Worm (Caenorhabditis elegans): ENCODE measurements around the gene set-23.
"Not testable (repeated sequence)": the region's sequence is repeated elsewhere in the genome, so short reads cannot be mapped to it uniquely, and the experiment has no call there.

set-23 gene

ce11 chrIV:1605276-1605762, 3.9 kb downstream of the set-23 start, which contains the start of gene Y41D4B.11:
Gene Y41D4B.11, plus strand, starts transcription at chrIV:1605712.
- TF ChIP-seq mdl-1 (tag; optimal IDR thresholded peaks at IDR 0.05) (no peak), unc-30 (tag; optimal IDR thresholded peaks at IDR 0.05) (no peak), sptf-1 (tag; optimal IDR thresholded peaks at IDR 0.05) (no peak), ztf-4 (tag; optimal IDR thresholded peaks at IDR 0.05) (no peak), dpl-1 (GFP tag; optimal IDR thresholded peaks at IDR 0.05) (no peak), nhr-71 (tag; optimal IDR thresholded peaks at IDR 0.05) (no peak), irx-1 (tag; optimal IDR thresholded peaks at IDR 0.05) (no peak), pag-3 (tag; optimal IDR thresholded peaks at IDR 0.05; ENCODE audit: borderline replicate concordance, insufficient read depth) (no peak), nhr-90 (tag; optimal IDR thresholded peaks at IDR 0.05; ENCODE audit: poor library complexity) (no peak), xbp-1 (tag; optimal IDR thresholded peaks at IDR 0.05) (no peak), dsc-1 (tag; optimal IDR thresholded peaks at IDR 0.05) (no peak), jun-1 (tag; optimal IDR thresholded peaks at IDR 0.05) (no peak), ceh-90 (tag; optimal IDR thresholded peaks at IDR 0.05) (no peak), unc-130 (tag; optimal IDR thresholded peaks at IDR 0.05) (no peak), ceh-8 (GFP tag; optimal IDR thresholded peaks at IDR 0.05) (no peak), isw-1 (GFP tag; IDR thresholded peaks at IDR 0.05) (no peak), zag-1 (tag; optimal IDR thresholded peaks at IDR 0.05) (no peak)

- TF ChIP-seq lsy-2 (tag; optimal IDR thresholded peaks at IDR 0.05); alr-1 (tag; optimal IDR thresholded peaks at IDR 0.05; ENCODE audit: borderline replicate concordance); tlp-1 (tag; optimal IDR thresholded peaks at IDR 0.05): not testable (repeated sequence)
Measured at ce11 chrIV:1609973-1610372, 8.5 kb downstream of the set-23 start, which contains the start of gene dsl-3. Gene dsl-3, plus strand, starts transcription at chrIV:1610273.

DNA sequence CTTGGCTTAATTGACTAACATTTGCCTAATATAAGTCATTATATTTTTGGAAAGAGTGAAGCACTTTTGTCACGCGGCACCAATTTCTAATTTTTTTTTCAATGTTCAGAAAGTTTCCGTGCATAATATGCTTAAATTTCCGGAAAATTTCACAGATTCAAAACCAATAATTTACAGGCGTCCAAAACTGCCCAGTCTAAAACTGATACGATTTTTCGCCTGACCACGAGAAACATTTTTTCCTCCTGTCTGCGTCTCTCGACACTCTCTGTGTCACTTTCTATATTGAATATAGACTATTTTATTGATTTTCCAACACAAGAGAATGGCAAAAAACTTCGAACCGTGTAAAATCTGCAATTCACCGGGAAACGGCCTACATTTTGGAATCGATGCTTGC, 12.1 kb downstream of the set-23 start, which contains the start of gene nhr-122:
Gene nhr-122 (plus strand): TSS at position 301 of the 400 bp plus-strand sequence.
- TF ChIP-seq efl-1 (optimal IDR thresholded peaks at IDR 0.05) (no peak), efl-1 (GFP tag; optimal IDR thresholded peaks at IDR 0.05 in 1 of 2) (peak in 1 of 2 experiments; percentile 51), nhr-47 (tag; optimal IDR thresholded peaks at IDR 0.05) (no peak), unc-62 (GFP tag; optimal IDR thresholded peaks at IDR 0.05) (no peak), efl-3 (GFP tag; optimal IDR thresholded peaks at IDR 0.05) (no peak), blmp-1 (tag; optimal IDR thresholded peaks at IDR 0.05) (peak; percentile 47), lin-35 (GFP tag; optimal IDR thresholded peaks at IDR 0.05) (peak in 1 of 2 experiments; percentile 19), nhr-77 (tag; optimal IDR thresholded peaks at IDR 0.05) (no peak)

DNA sequence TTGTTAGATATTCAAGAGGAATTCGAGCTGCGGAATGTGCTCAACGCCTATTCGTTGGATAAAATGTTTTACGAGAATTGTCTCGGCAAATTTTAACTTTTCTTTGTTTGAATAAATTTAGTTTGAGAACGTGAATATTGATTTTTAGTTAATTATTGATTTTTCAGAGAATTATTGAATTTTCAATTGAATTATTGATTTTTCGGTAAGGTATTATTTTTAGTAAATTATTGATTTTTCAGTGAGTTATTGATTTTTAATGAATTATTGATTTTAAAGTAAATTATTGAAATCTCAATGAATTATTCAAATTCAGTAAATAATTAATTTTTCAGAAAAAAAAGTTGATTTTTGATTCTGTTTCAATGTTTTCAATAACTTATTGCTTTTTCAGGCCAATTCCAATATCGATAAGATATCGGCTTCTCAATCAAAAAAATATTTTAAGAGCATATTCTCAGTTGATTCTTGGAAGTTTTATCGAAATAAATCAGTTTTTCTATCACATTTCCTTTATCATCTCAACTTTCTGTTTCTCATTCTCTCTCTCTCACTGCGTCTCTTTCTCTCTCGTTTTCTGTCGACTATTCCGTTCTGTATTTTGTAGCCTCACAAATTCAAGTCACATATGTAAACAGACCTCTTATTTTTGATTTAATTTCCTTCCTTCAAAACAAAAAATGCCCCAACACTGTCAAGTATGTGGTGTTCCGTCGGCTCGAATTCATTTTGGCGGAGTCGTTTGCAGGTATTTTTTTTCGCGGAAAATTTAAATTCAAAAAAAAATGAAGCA, 18.3 kb downstream of the set-23 start, which contains the start of gene nhr-92:
Gene nhr-92 (plus strand): TSS at position 576 of the 793 bp plus-strand sequence.
- TF ChIP-seq efl-1 (optimal IDR thresholded peaks at IDR 0.05) (no peak), efl-1 (GFP tag; optimal IDR thresholded peaks at IDR 0.05 in 1 of 2) (peak in 1 of 2 experiments; percentile 62), ceh-8 (GFP tag; optimal IDR thresholded peaks at IDR 0.05) (no peak), unc-30 (tag; optimal IDR thresholded peaks at IDR 0.05) (no peak), fos-1 (tag; optimal IDR thresholded peaks at IDR 0.05) (no peak), nhr-71 (tag; optimal IDR thresholded peaks at IDR 0.05) (no peak), blmp-1 (tag; optimal IDR thresholded peaks at IDR 0.05) (peak; percentile 57), lin-35 (GFP tag; optimal IDR thresholded peaks at IDR 0.05) (peak in 1 of 2 experiments; percentile 33), efl-3 (GFP tag; optimal IDR thresholded peaks at IDR 0.05) (no peak), dsc-1 (tag; optimal IDR thresholded peaks at IDR 0.05) (no peak), C16A3.4 (tag; optimal IDR thresholded peaks at IDR 0.05) (no peak), nhr-20 (tag; optimal IDR thresholded peaks at IDR 0.05) (no peak), ces-1 (GFP tag; optimal IDR thresholded peaks at IDR 0.05) (no peak), fkh-8 (tag; optimal IDR thresholded peaks at IDR 0.05) (no peak), vab-15 (tag; optimal IDR thresholded peaks at IDR 0.05) (no peak), hlh-4 (tag; optimal IDR thresholded peaks at IDR 0.05) (no peak), mdl-1 (tag; optimal IDR thresholded peaks at IDR 0.05) (no peak), sptf-1 (tag; optimal IDR thresholded peaks at IDR 0.05) (no peak), unc-98 (GFP tag; IDR thresholded peaks at IDR 0.05) (no peak), zag-1 (tag; optimal IDR thresholded peaks at IDR 0.05) (no peak), xbp-1 (tag; optimal IDR thresholded peaks at IDR 0.05) (no peak), lin-39 (tag; optimal IDR thresholded peaks at IDR 0.05) (no peak), grh-1 (GFP tag; IDR thresholded peaks at IDR 0.05) (no peak), nhr-77 (tag; optimal IDR thresholded peaks at IDR 0.05) (no peak), nhr-19 (GFP tag; conservative IDR thresholded peaks at IDR 0.05) (no peak), snpc-4 (tag; optimal IDR thresholded peaks at IDR 0.05) (no peak)
